Fruit fly (Drosophila melanogaster): ENCODE data around the gene Targ3.

DNA sequence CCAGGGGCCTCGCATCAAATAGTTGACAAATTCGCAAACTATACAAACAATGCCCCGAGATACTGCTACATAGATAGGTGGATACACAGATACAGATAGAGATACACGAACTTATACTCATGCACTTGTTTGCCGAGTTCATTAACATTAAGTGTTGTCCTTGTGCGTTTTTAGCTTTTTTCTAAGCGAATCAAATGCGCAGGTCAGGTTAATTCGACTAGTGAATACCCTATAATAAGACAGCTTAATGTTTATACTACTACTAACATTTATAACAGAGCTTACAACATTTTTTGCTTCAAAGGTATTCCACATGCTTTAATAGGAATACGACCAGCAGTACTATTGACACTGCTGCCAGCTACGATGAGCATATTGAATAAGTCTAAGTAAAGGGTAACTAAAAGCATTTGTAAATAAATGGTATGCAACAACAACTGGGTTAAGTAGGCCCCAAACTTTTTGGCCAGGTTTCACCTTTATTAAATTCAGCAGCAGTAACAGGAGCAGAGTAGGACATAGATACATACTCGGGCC, 44.9 kb downstream of the Targ3 start:
- TF ChIP-seq CG8478 (optimal IDR thresholded peaks at IDR 0.05) (no peak), CTCF (optimal IDR thresholded peaks at IDR 0.05) (no peak)

Measured in S2 (cell line).